Fruit fly (Drosophila melanogaster): ENCODE results near the gene CG18304.
A peak's percentile ranks its signal among the peaks of the same experiment; 100 is the strongest.

The CG18304 gene

dm6 chr2L:6948540-6948942 lies 5.9 kb upstream of the CG18304 start, which contains the start of gene ihog (continued):
- TF ChIP-seq CG31441 (GFP tag; IDR thresholded peaks at IDR 0.05): peak; percentile 41; the same call in 1 of the 2 replicates
- TF ChIP-seq kah (GFP tag; optimal IDR thresholded peaks at IDR 0.05): peak; percentile 1
- TF ChIP-seq HmgD (GFP tag; optimal IDR thresholded peaks at IDR 0.05): no peak
- peak; percentile 6 for TF ChIP-seq CG12236 (GFP tag; optimal IDR thresholded peaks at IDR 0.05)
- TF ChIP-seq CG30020 (tag; optimal IDR thresholded peaks at IDR 0.05): peak; percentile 45
- peak; percentile 24; the same call in 1 of the 3 replicates for TF ChIP-seq CG16813 (GFP tag; IDR thresholded peaks at IDR 0.05; ENCODE audit: partially characterized antibody)
- TF ChIP-seq CG7786 (GFP tag; optimal IDR thresholded peaks at IDR 0.05): no peak
- no peak for TF ChIP-seq esg (GFP tag; conservative IDR thresholded peaks at IDR 0.05)
- TF ChIP-seq CG2116 (GFP tag; optimal IDR thresholded peaks at IDR 0.05): peak; percentile 2
- TF ChIP-seq CG13296 (GFP tag; optimal IDR thresholded peaks at IDR 0.05): peak; percentile 24
- no peak for TF ChIP-seq Lhr (GFP tag; optimal IDR thresholded peaks at IDR 0.05)
- TF ChIP-seq cad (GFP tag; optimal IDR thresholded peaks at IDR 0.05): no peak
- TF ChIP-seq dpn (GFP tag; optimal IDR thresholded peaks at IDR 0.05): no peak
- peak; percentile 99 for TF ChIP-seq chinmo (GFP tag; IDR thresholded peaks at IDR 0.05; ENCODE audit: partially characterized antibody)
- peak; percentile 55; the same call in 2 of the 3 replicates for TF ChIP-seq Doc3 (GFP tag; IDR thresholded peaks at IDR 0.05; ENCODE audit: partially characterized antibody)
- TF ChIP-seq ac (GFP tag; optimal IDR thresholded peaks at IDR 0.05): no peak
- TF ChIP-seq CG13123 (GFP tag; optimal IDR thresholded peaks at IDR 0.05): no peak
- no peak for TF ChIP-seq CG2678 (tag; optimal IDR thresholded peaks at IDR 0.05)
- TF ChIP-seq slbo (GFP tag; IDR thresholded peaks at IDR 0.05): 0 out of 2 replicates have a peak, but pooled peaks have one; percentile 13
- no peak; the same call in 2 of the 3 replicates for TF ChIP-seq so (GFP tag; IDR thresholded peaks at IDR 0.05)
- peak; percentile 22 for TF ChIP-seq B-H2 (GFP tag; optimal IDR thresholded peaks at IDR 0.05)
- no peak for TF ChIP-seq CG31365 (tag; optimal IDR thresholded peaks at IDR 0.05)
- TF ChIP-seq lola (GFP tag; optimal IDR thresholded peaks at IDR 0.05): no peak
- TF ChIP-seq CG11723 (GFP tag; optimal IDR thresholded peaks at IDR 0.05): no peak
- peak; percentile 16 for TF ChIP-seq CG14710 (tag; optimal IDR thresholded peaks at IDR 0.05)
- TF ChIP-seq lmd (GFP tag; IDR thresholded peaks at IDR 0.05): no peak
- TF ChIP-seq CG6791 (GFP tag; IDR thresholded peaks at IDR 0.05; ENCODE audit: partially characterized antibody): peak; percentile 63; the same call in 2 of the 3 replicates
- peak; percentile 67 for TF ChIP-seq Opbp (GFP tag; IDR thresholded peaks at IDR 0.05; ENCODE audit: partially characterized antibody)
- no peak for TF ChIP-seq Deaf1 (tag; optimal IDR thresholded peaks at IDR 0.05)
- TF ChIP-seq sens-2 (GFP tag; IDR thresholded peaks at IDR 0.05): no peak
- no peak for TF ChIP-seq CG17802 (tag; optimal IDR thresholded peaks at IDR 0.05)
- TF ChIP-seq CG8281 (tag; optimal IDR thresholded peaks at IDR 0.05): no peak
- TF ChIP-seq CrebB (tag; optimal IDR thresholded peaks at IDR 0.05): peak; percentile 10
- TF ChIP-seq CG9727 (GFP tag; optimal IDR thresholded peaks at IDR 0.05): no peak
- TF ChIP-seq kay (GFP tag; optimal IDR thresholded peaks at IDR 0.05): no peak
- TF ChIP-seq nerfin-1 (tag; optimal IDR thresholded peaks at IDR 0.05): peak; percentile 19
- TF ChIP-seq tio (GFP tag; optimal IDR thresholded peaks at IDR 0.05): no peak
- TF ChIP-seq CG13775 (GFP tag; optimal IDR thresholded peaks at IDR 0.05): peak; percentile 41
- TF ChIP-seq ERR (GFP tag; optimal IDR thresholded peaks at IDR 0.05): no peak
- no peak for TF ChIP-seq Fer3 (tag; optimal IDR thresholded peaks at IDR 0.05)
- no peak for TF ChIP-seq Camta (GFP tag; optimal IDR thresholded peaks at IDR 0.05)
- TF ChIP-seq unpg (GFP tag; optimal IDR thresholded peaks at IDR 0.05): no peak
- 0 out of 2 replicates have a peak, but pooled peaks have one; percentile 6 for TF ChIP-seq E2f1 (GFP tag; IDR thresholded peaks at IDR 0.05)
- TF ChIP-seq CG12391 (tag; optimal IDR thresholded peaks at IDR 0.05): peak; percentile 32
- TF ChIP-seq tap (tag; optimal IDR thresholded peaks at IDR 0.05): peak; percentile 46
- no peak for TF ChIP-seq CG10654 (GFP tag; optimal IDR thresholded peaks at IDR 0.05)
- TF ChIP-seq Sry-δ (GFP tag; optimal IDR thresholded peaks at IDR 0.05): peak; percentile 3
- peak; percentile 54; the same call in 3 of the 4 replicates for TF ChIP-seq Dll (GFP tag; IDR thresholded peaks at IDR 0.05; ENCODE audit: partially characterized antibody)
- TF ChIP-seq gce (GFP tag; IDR thresholded peaks at IDR 0.05): no peak
- no peak for TF ChIP-seq tup (GFP tag; optimal IDR thresholded peaks at IDR 0.05)
